Worm (Caenorhabditis elegans): ENCODE measurements around the gene kel-10.

- no peak for TF ChIP-seq lin-32 (GFP tag; optimal IDR thresholded peaks at IDR 0.05)
- TF ChIP-seq nhr-28 (tag; optimal IDR thresholded peaks at IDR 0.05), result no peak
- no peak for TF ChIP-seq mab-5 (tag; optimal IDR thresholded peaks at IDR 0.05)
- no peak for TF ChIP-seq unc-62 (GFP tag; optimal IDR thresholded peaks at IDR 0.05)
- no peak for TF ChIP-seq nhr-12 (tag; optimal IDR thresholded peaks at IDR 0.05)
- TF ChIP-seq mep-1 (tag; optimal IDR thresholded peaks at IDR 0.05), result no peak
- no peak for TF ChIP-seq hlh-1 (tag; optimal IDR thresholded peaks at IDR 0.05)
Measured at ce11 chrIII:10078784-10079183, 22.5 kb downstream of the kel-10 start.

Data from whole organism, mixed stage, embryonic.